Worm (Caenorhabditis elegans) whole organism, L2 larva: ENCODE results near the gene eef-1B.1.
A peak's percentile ranks its signal among the peaks of the same experiment; 100 is the strongest.

Source experiments
- C34F6.9 ChIP-seq: fragments of 150-350 bp; optimal IDR thresholded peaks from 2 replicates; lab custom pipeline; 2014; ENCODE audit warnings: missing biosample characterization, missing genetic modification characterization
- F13H6.1 ChIP-seq: sonication (generic microtip); optimal IDR thresholded peaks from 2 replicates; lab custom pipeline; 2016; ENCODE audit warnings: missing genetic modification characterization, missing compliant biosample characterization
- R02D3.7 ChIP-seq: fragments of 150-350 bp; optimal IDR thresholded peaks from 2 replicates; lab custom pipeline; 2014; ENCODE audit warnings: missing biosample characterization, missing genetic modification characterization
- ZK546.5 ChIP-seq: sonication (generic microtip); optimal IDR thresholded peaks from 2 replicates; lab custom pipeline; 2017; ENCODE audit warnings: missing biosample characterization, missing genetic modification characterization
- alr-1 ChIP-seq: fragments of 150-350 bp; optimal IDR thresholded peaks from 2 replicates; lab custom pipeline; 2014; ENCODE audit warnings: missing biosample characterization, missing genetic modification characterization
- aly-2 ChIP-seq: fragments of 150-350 bp; optimal IDR thresholded peaks from 2 replicates; lab custom pipeline; 2014; ENCODE audit warnings: missing biosample characterization, missing genetic modification characterization
- ama-1 ChIP-seq: fragments of 150-350 bp; optimal IDR thresholded peaks from 2 replicates; lab custom pipeline; 2018; ENCODE audit warnings: inconsistent platforms
- blmp-1 ChIP-seq: sonication (generic microtip); optimal IDR thresholded peaks from 2 replicates; lab custom pipeline; 2017; ENCODE audit warnings: missing genetic modification characterization, mild to moderate bottlenecking, missing compliant biosample characterization, antibody characterized with exemption, moderate library complexity; ENCODE audit not compliant: insufficient read depth
- ceh-16 ChIP-seq: fragments of 150-350 bp; optimal IDR thresholded peaks from 2 replicates; lab custom pipeline; 2014; ENCODE audit warnings: missing biosample characterization, missing genetic modification characterization
- ceh-82 ChIP-seq: fragments of 150-350 bp; optimal IDR thresholded peaks from 2 replicates; lab custom pipeline; 2014; ENCODE audit warnings: missing biosample characterization, missing genetic modification characterization
- crh-2 ChIP-seq: sonication (generic microtip); optimal IDR thresholded peaks from 2 replicates; lab custom pipeline; 2017; ENCODE audit warnings: missing biosample characterization, missing genetic modification characterization
- dmd-4 ChIP-seq: sonication (generic microtip); optimal IDR thresholded peaks from 2 replicates; lab custom pipeline; 2017; ENCODE audit warnings: missing biosample characterization, missing genetic modification characterization
- egl-27 ChIP-seq: sonication (generic microtip); optimal IDR thresholded peaks from 3 replicates; lab custom pipeline; 2017; ENCODE audit warnings: missing biosample characterization, missing genetic modification reagents, missing genetic modification characterization
- elt-1 ChIP-seq: fragments of 150-350 bp; optimal IDR thresholded peaks from 2 replicates; lab custom pipeline; 2014; ENCODE audit warnings: missing biosample characterization, missing genetic modification characterization
- elt-3 ChIP-seq: sonication (generic microtip); optimal IDR thresholded peaks from 2 replicates; lab custom pipeline; 2017; ENCODE audit warnings: missing biosample characterization, missing genetic modification characterization
- fos-1 ChIP-seq: fragments of 150-350 bp; optimal IDR thresholded peaks from 2 replicates; lab custom pipeline; 2014; ENCODE audit warnings: missing biosample characterization, missing genetic modification characterization
- gmeb-1 ChIP-seq: fragments of 150-350 bp; optimal IDR thresholded peaks from 2 replicates; lab custom pipeline; 2014; ENCODE audit warnings: missing biosample characterization, missing genetic modification characterization
- lin-11 ChIP-seq: fragments of 150-350 bp; sonication (generic microtip); optimal IDR thresholded peaks from 2 replicates; lab custom pipeline; 2014; ENCODE audit warnings: missing biosample characterization, missing genetic modification characterization, inconsistent platforms, mixed read lengths
- lin-13 ChIP-seq: fragments of 150-350 bp; optimal IDR thresholded peaks from 2 replicates; lab custom pipeline; 2014; ENCODE audit warnings: missing biosample characterization, missing genetic modification reagents, missing genetic modification characterization
- lin-39 ChIP-seq: fragments of 150-350 bp; optimal IDR thresholded peaks from 2 replicates; lab custom pipeline; 2014; ENCODE audit warnings: missing biosample characterization, missing genetic modification reagents, missing genetic modification characterization
- lsy-2 ChIP-seq, 2 experiments: fragments of 150-350 bp in 1 of 2; sonication (generic microtip) in 1 of 2; optimal IDR thresholded peaks; 2 replicates each; lab custom pipeline; 2014 to 2017; ENCODE audit warnings: missing biosample characterization in 2 of 2, missing genetic modification characterization in 2 of 2
- mab-5 ChIP-seq: fragments of 150-350 bp; optimal IDR thresholded peaks from 2 replicates; lab custom pipeline; 2014; ENCODE audit warnings: missing biosample characterization, missing genetic modification characterization
- mbf-1 ChIP-seq: sonication (generic microtip); optimal IDR thresholded peaks from 2 replicates; lab custom pipeline; 2017; ENCODE audit warnings: missing biosample characterization, missing genetic modification characterization
- mdl-1 ChIP-seq, 2 experiments: fragments of 150-350 bp in 1 of 2; sonication (generic microtip) in 1 of 2; optimal IDR thresholded peaks; 2 replicates each; lab custom pipeline; 2017; ENCODE audit warnings: missing biosample characterization in 2 of 2, missing genetic modification characterization in 2 of 2
- nhr-10 ChIP-seq: sonication (generic microtip); optimal IDR thresholded peaks from 2 replicates; lab custom pipeline; 2017; ENCODE audit warnings: missing biosample characterization, missing genetic modification characterization
- nhr-11 ChIP-seq: fragments of 150-350 bp; optimal IDR thresholded peaks from 2 replicates; lab custom pipeline; 2014; ENCODE audit warnings: missing biosample characterization, missing genetic modification characterization
- nhr-12 ChIP-seq: fragments of 150-350 bp; optimal IDR thresholded peaks from 2 replicates; lab custom pipeline; 2014; ENCODE audit warnings: missing biosample characterization, missing genetic modification characterization
- nhr-129 ChIP-seq: fragments of 150-350 bp; optimal IDR thresholded peaks from 2 replicates; lab custom pipeline; 2014; ENCODE audit warnings: missing biosample characterization, missing genetic modification characterization
- nhr-21 ChIP-seq: fragments of 150-350 bp; optimal IDR thresholded peaks from 2 replicates; lab custom pipeline; 2014; ENCODE audit warnings: missing biosample characterization, missing genetic modification characterization
- nhr-23 ChIP-seq: fragments of 150-350 bp; optimal IDR thresholded peaks from 2 replicates; lab custom pipeline; 2014; ENCODE audit warnings: missing biosample characterization, missing genetic modification reagents, missing genetic modification characterization
- nhr-237 ChIP-seq: fragments of 150-350 bp; optimal IDR thresholded peaks from 2 replicates; lab custom pipeline; 2014; ENCODE audit warnings: missing biosample characterization, missing genetic modification characterization
- nhr-25 ChIP-seq: fragments of 150-350 bp; sonication (generic microtip); optimal IDR thresholded peaks from 3 replicates; lab custom pipeline; 2014; ENCODE audit warnings: missing biosample characterization, missing genetic modification characterization
- nhr-6 ChIP-seq: fragments of 150-350 bp; optimal IDR thresholded peaks from 2 replicates; lab custom pipeline; 2014; ENCODE audit warnings: missing biosample characterization, missing genetic modification characterization
- nhr-77 ChIP-seq: fragments of 150-350 bp; optimal IDR thresholded peaks from 2 replicates; lab custom pipeline; 2014; ENCODE audit warnings: missing biosample characterization, missing genetic modification characterization
- peb-1 ChIP-seq: fragments of 150-350 bp; optimal IDR thresholded peaks from 2 replicates; lab custom pipeline; 2014; ENCODE audit warnings: missing biosample characterization, missing genetic modification characterization
- sem-4 ChIP-seq: fragments of 150-350 bp; optimal IDR thresholded peaks from 2 replicates; lab custom pipeline; 2014; ENCODE audit warnings: missing biosample characterization, missing genetic modification reagents, missing genetic modification characterization
- skn-1 ChIP-seq: sonication (generic microtip); optimal IDR thresholded peaks from 2 replicates; lab custom pipeline; 2017; ENCODE audit warnings: missing biosample characterization, missing genetic modification characterization
- sma-3 ChIP-seq: sonication (generic microtip); optimal IDR thresholded peaks from 2 replicates; lab custom pipeline; 2016; ENCODE audit warnings: missing genetic modification reagents, missing genetic modification characterization, missing compliant biosample characterization
- sma-9 ChIP-seq, 2 experiments: fragments of 150-350 bp in 1 of 2; sonication (generic microtip) in 1 of 2; optimal IDR thresholded peaks; 2 replicates each; lab custom pipeline; 2014 to 2016; ENCODE audit warnings: missing genetic modification characterization in 2 of 2, mild to moderate bottlenecking in 1 of 2, missing biosample characterization in 1 of 2, missing compliant biosample characterization in 1 of 2, missing genetic modification reagents in 1 of 2, moderate library complexity in 1 of 2
- snpc-4 ChIP-seq: fragments of 150-350 bp; optimal IDR thresholded peaks from 2 replicates; lab custom pipeline; 2014; ENCODE audit warnings: missing biosample characterization, missing genetic modification characterization
- unc-39 ChIP-seq: fragments of 150-350 bp; optimal IDR thresholded peaks from 2 replicates; lab custom pipeline; 2014; ENCODE audit warnings: missing biosample characterization, missing genetic modification characterization
- unc-55 ChIP-seq: fragments of 150-350 bp; sonication (generic microtip); optimal IDR thresholded peaks from 3 replicates; lab custom pipeline; 2014; ENCODE audit warnings: missing biosample characterization, missing genetic modification reagents, missing genetic modification characterization
- unc-62 ChIP-seq: fragments of 150-350 bp; optimal IDR thresholded peaks from 2 replicates; lab custom pipeline; 2014; ENCODE audit warnings: missing biosample characterization, missing genetic modification reagents, missing genetic modification characterization
- zag-1 ChIP-seq: fragments of 150-350 bp; optimal IDR thresholded peaks from 2 replicates; lab custom pipeline; 2014; ENCODE audit warnings: missing biosample characterization, missing genetic modification characterization
- ztf-1 ChIP-seq: fragments of 200-800 bp; sonication (Bioruptor generic); conservative IDR thresholded peaks from 2 replicates; pipeline ENCODE4 v1.3.6; 2022; ENCODE audit warnings: missing genetic modification characterization, missing compliant biosample characterization
- ztf-11 ChIP-seq: sonication (generic microtip); optimal IDR thresholded peaks from 2 replicates; lab custom pipeline; 2017; ENCODE audit warnings: missing biosample characterization, missing genetic modification characterization
- ztf-4 ChIP-seq: fragments of 150-350 bp; optimal IDR thresholded peaks from 2 replicates; lab custom pipeline; 2014; ENCODE audit warnings: missing biosample characterization, missing genetic modification characterization

Gene eef-1B.1

ce11 chrIII:7973968-7974607 lies 902 bp upstream of the eef-1B.1 start:
- TF ChIP-seq ama-1 (lab: Kevin White, UChicago): peak; percentile 57
- peak; percentile 29 for TF ChIP-seq fos-1 (tag; lab: Kevin White, UChicago)
- no peak for TF ChIP-seq elt-1 (tag; lab: Kevin White, UChicago)
- no peak for TF ChIP-seq nhr-237 (tag; lab: Kevin White, UChicago)
- no peak for TF ChIP-seq alr-1 (tag; lab: Kevin White, UChicago)
- peak; percentile 41 for TF ChIP-seq nhr-25
- no peak for TF ChIP-seq ceh-82 (tag; lab: Kevin White, UChicago)
- no peak for TF ChIP-seq unc-55 (GFP tag; lab: Kevin White, UChicago)
- peak in 1 of 2 experiments; percentile 39 for TF ChIP-seq lsy-2 (tag; optimal IDR thresholded peaks at IDR 0.05; lab: Kevin White, UChicago)
- TF ChIP-seq nhr-11 (tag; lab: Kevin White, UChicago): no peak
- TF ChIP-seq unc-39 (tag; lab: Kevin White, UChicago): no peak
- no peak for TF ChIP-seq nhr-10
- TF ChIP-seq ztf-4: peak; percentile 45
- TF ChIP-seq mbf-1 (tag; lab: Kevin White, UChicago): no peak
- TF ChIP-seq peb-1 (tag; lab: Kevin White, UChicago): no peak
- no peak for TF ChIP-seq ztf-11
- no peak for TF ChIP-seq mab-5 (tag; lab: Kevin White, UChicago)
- TF ChIP-seq ceh-16 (tag; lab: Kevin White, UChicago): no peak
- TF ChIP-seq ZK546.5 (tag; lab: Kevin White, UChicago): no peak
- TF ChIP-seq zag-1: no peak
- no peak for TF ChIP-seq elt-3 (tag; lab: Kevin White, UChicago)
- no peak for TF ChIP-seq snpc-4 (tag; lab: Kevin White, UChicago)
- no peak for TF ChIP-seq aly-2 (tag; lab: Kevin White, UChicago)
- TF ChIP-seq nhr-6 (tag; lab: Kevin White, UChicago): no peak
- TF ChIP-seq dmd-4 (tag; lab: Kevin White, UChicago): no peak
- TF ChIP-seq mdl-1 (tag; optimal IDR thresholded peaks at IDR 0.05; lab: Kevin White, UChicago): no peak
- no peak for TF ChIP-seq sma-3 (GFP tag; lab: Kevin White, UChicago)
- no peak for TF ChIP-seq lin-11
- peak; percentile 33 for TF ChIP-seq sma-9 (GFP tag; optimal IDR thresholded peaks at IDR 0.05; lab: Kevin White, UChicago)
- no peak for TF ChIP-seq sma-9 (tag; optimal IDR thresholded peaks at IDR 0.05; lab: Kevin White, UChicago)
- no peak for TF ChIP-seq lin-13 (GFP tag; lab: Kevin White, UChicago)
- no peak for TF ChIP-seq nhr-12 (tag; lab: Kevin White, UChicago)
- peak; percentile 15 for TF ChIP-seq C34F6.9
- TF ChIP-seq nhr-129: peak; percentile 65
- no peak for TF ChIP-seq gmeb-1
- TF ChIP-seq unc-62 (GFP tag; lab: Kevin White, UChicago): no peak
- TF ChIP-seq egl-27 (tag; lab: Kevin White, UChicago): no peak
- TF ChIP-seq nhr-23: no peak
- TF ChIP-seq ztf-1 (GFP tag; lab: Robert Waterston, UW): no peak
- peak; percentile 6 for TF ChIP-seq crh-2 (tag; lab: Kevin White, UChicago)
- no peak for TF ChIP-seq skn-1 (tag; lab: Kevin White, UChicago)
- peak; percentile 83 for TF ChIP-seq blmp-1 (tag; lab: Kevin White, UChicago)
- peak; percentile 33 for TF ChIP-seq nhr-21 (tag; lab: Kevin White, UChicago)
- no peak for TF ChIP-seq nhr-77 (tag; lab: Kevin White, UChicago)
- TF ChIP-seq sem-4 (tag; lab: Kevin White, UChicago): no peak

- TF ChIP-seq unc-39 (tag; lab: Kevin White, UChicago): no peak
- TF ChIP-seq mdl-1 (tag; optimal IDR thresholded peaks at IDR 0.05; lab: Kevin White, UChicago): no peak
- TF ChIP-seq mab-5 (tag; lab: Kevin White, UChicago): no peak
- TF ChIP-seq sma-3 (GFP tag; lab: Kevin White, UChicago): no peak
- no peak for TF ChIP-seq C34F6.9
- TF ChIP-seq skn-1 (tag; lab: Kevin White, UChicago): no peak
- no peak for TF ChIP-seq peb-1 (tag; lab: Kevin White, UChicago)
- no peak for TF ChIP-seq nhr-23
- no peak for TF ChIP-seq lin-39 (tag; lab: Kevin White, UChicago)
- TF ChIP-seq sma-9 (GFP tag; optimal IDR thresholded peaks at IDR 0.05; lab: Kevin White, UChicago): no peak
- TF ChIP-seq sma-9 (tag; optimal IDR thresholded peaks at IDR 0.05; lab: Kevin White, UChicago): no peak
- no peak for TF ChIP-seq F13H6.1 (tag; lab: Kevin White, UChicago)
- TF ChIP-seq nhr-10: no peak
- no peak for TF ChIP-seq R02D3.7 (tag; lab: Kevin White, UChicago)
- no peak for TF ChIP-seq unc-62 (GFP tag; lab: Kevin White, UChicago)
- TF ChIP-seq nhr-6 (tag; lab: Kevin White, UChicago): no peak
- TF ChIP-seq elt-3 (tag; lab: Kevin White, UChicago): no peak
- TF ChIP-seq elt-1 (tag; lab: Kevin White, UChicago): no peak
- TF ChIP-seq nhr-21 (tag; lab: Kevin White, UChicago): no peak
These were observed 499 bp downstream of the eef-1B.1 start for ce11 chrIII:7972687-7973086.
